Worm (Caenorhabditis elegans): Measurements from ENCODE around the gene F07E5.13.
"Not testable (repeated sequence)": the region's sequence is repeated elsewhere in the genome, so short reads cannot be mapped to it uniquely, and the experiment has no call there.

F07E5.13 gene

ce11 chrII:2075513-2075912 is 11.6 kb upstream of the F07E5.13 start, which contains the start of gene F07E5.8:
F07E5.8 (minus strand) TSS chrII:2075613.
- no peak for TF ChIP-seq lin-32 (GFP tag; optimal IDR thresholded peaks at IDR 0.05)
- TF ChIP-seq nhr-12 (tag; optimal IDR thresholded peaks at IDR 0.05): no peak
- no peak for TF ChIP-seq blmp-1 (tag; optimal IDR thresholded peaks at IDR 0.05)
- TF ChIP-seq tbx-8 (GFP tag; optimal IDR thresholded peaks at IDR 0.05): no peak
- no peak for TF ChIP-seq unc-39 (tag; optimal IDR thresholded peaks at IDR 0.05)
- no peak for TF ChIP-seq nhr-28 (tag; optimal IDR thresholded peaks at IDR 0.05)
- TF ChIP-seq unc-62 (GFP tag; optimal IDR thresholded peaks at IDR 0.05): no peak
- TF ChIP-seq ceh-43 (GFP tag; optimal IDR thresholded peaks at IDR 0.05): no peak
- no peak for TF ChIP-seq zip-8 (tag; optimal IDR thresholded peaks at IDR 0.05)
- no peak for TF ChIP-seq snpc-4 (tag; optimal IDR thresholded peaks at IDR 0.05)
- TF ChIP-seq bed-3 (GFP tag; optimal IDR thresholded peaks at IDR 0.05): no peak
- TF ChIP-seq elt-1 (tag; optimal IDR thresholded peaks at IDR 0.05; ENCODE audit: borderline replicate concordance, insufficient read depth): no peak

- TF ChIP-seq ces-1 (GFP tag; optimal IDR thresholded peaks at IDR 0.05) (no peak), ham-2 (GFP tag; optimal IDR thresholded peaks at IDR 0.05) (no peak), cnd-1 (tag; optimal IDR thresholded peaks at IDR 0.05) (no peak), elt-3 (tag; optimal IDR thresholded peaks at IDR 0.05) (no peak)
Observed at ce11 chrII:2071429-2071828, 7.5 kb upstream of the F07E5.13 start, which contains the start of gene F07E5.7. F07E5.7 (minus strand) TSS chrII:2071529.

ce11 chrII:2067451-2068021 is 3.6 kb upstream of the F07E5.13 start, which contains the start of gene F07E5.12:
F07E5.12 (plus strand) TSS chrII:2067971.
- TF ChIP-seq nhr-2, elt-3, blmp-1 (tag; optimal IDR thresholded peaks at IDR 0.05): not testable (repeated sequence)

- TF ChIP-seq mab-5 (tag; optimal IDR thresholded peaks at IDR 0.05): no peak
- TF ChIP-seq ceh-39 (tag; optimal IDR thresholded peaks at IDR 0.05): no peak
- no peak for TF ChIP-seq lin-13 (tag; optimal IDR thresholded peaks at IDR 0.05)
- TF ChIP-seq unc-120 (tag; optimal IDR thresholded peaks at IDR 0.05; ENCODE audit: poor library complexity, severe bottlenecking): no peak
- TF ChIP-seq mep-1 (tag; optimal IDR thresholded peaks at IDR 0.05): no peak
- no peak for TF ChIP-seq ceh-43 (GFP tag; optimal IDR thresholded peaks at IDR 0.05)
- TF ChIP-seq snpc-4 (tag; optimal IDR thresholded peaks at IDR 0.05): no peak
- TF ChIP-seq nhr-237 (tag; optimal IDR thresholded peaks at IDR 0.05): no peak
- no peak for TF ChIP-seq bed-3 (GFP tag; optimal IDR thresholded peaks at IDR 0.05)
- TF ChIP-seq hlh-1 (tag; optimal IDR thresholded peaks at IDR 0.05): no peak
- no peak for TF ChIP-seq tbx-8 (GFP tag; optimal IDR thresholded peaks at IDR 0.05)
- TF ChIP-seq unc-39 (tag; optimal IDR thresholded peaks at IDR 0.05): no peak
Observed at ce11 chrII:2064497-2064896, 608 bp upstream of the F07E5.13 start, which contains the start of gene fbxb-6. fbxb-6 (plus strand) TSS chrII:2064797.

ce11 chrII:2058985-2059384 is 4.9 kb downstream of the F07E5.13 start, which contains the start of gene F07E5.5:
F07E5.5 (minus strand) TSS chrII:2059070.
- TF ChIP-seq lin-13 (tag; optimal IDR thresholded peaks at IDR 0.05): peak; percentile 62
- peak; percentile 94 for TF ChIP-seq lsy-2 (tag; optimal IDR thresholded peaks at IDR 0.05)
- no peak for TF ChIP-seq ceh-39 (tag; optimal IDR thresholded peaks at IDR 0.05)
- no peak for TF ChIP-seq ham-2 (GFP tag; optimal IDR thresholded peaks at IDR 0.05)
- TF ChIP-seq snpc-4 (tag; optimal IDR thresholded peaks at IDR 0.05): no peak
- no peak for TF ChIP-seq ztf-11 (tag; optimal IDR thresholded peaks at IDR 0.05)
- TF ChIP-seq tbx-8 (GFP tag; optimal IDR thresholded peaks at IDR 0.05): no peak
- TF ChIP-seq ces-1 (GFP tag; optimal IDR thresholded peaks at IDR 0.05): peak; percentile 41
- TF ChIP-seq mep-1 (tag; optimal IDR thresholded peaks at IDR 0.05): peak; percentile 37
- no peak for TF ChIP-seq nhr-76 (tag; optimal IDR thresholded peaks at IDR 0.05)
- TF ChIP-seq hlh-1 (tag; optimal IDR thresholded peaks at IDR 0.05): no peak

- TF ChIP-seq cnd-1 (tag; optimal IDR thresholded peaks at IDR 0.05): peak; percentile 51
- no peak for TF ChIP-seq drap-1 (GFP tag; optimal IDR thresholded peaks at IDR 0.05)
- TF ChIP-seq tbx-8 (GFP tag; optimal IDR thresholded peaks at IDR 0.05): no peak
- no peak for TF ChIP-seq ceh-39 (tag; optimal IDR thresholded peaks at IDR 0.05)
Observed at ce11 chrII:2051372-2051771, 12.5 kb downstream of the F07E5.13 start, which contains the start of gene fbxb-35. fbxb-35 (plus strand) TSS chrII:2051672.
